Fruit fly (Drosophila melanogaster): ENCODE measurements around the gene Fadd.

The Fadd gene

dm6 chr3R:22023041-22023626 is 11.1 kb upstream of the Fadd start, which contains the start of the genes Mitofilin and mRpL35 (continued):
- peak; percentile 49 for TF ChIP-seq CG1602 (GFP tag; optimal IDR thresholded peaks at IDR 0.05)
- TF ChIP-seq CG4282 (GFP tag; optimal IDR thresholded peaks at IDR 0.05), result no peak
- TF ChIP-seq ac (GFP tag; optimal IDR thresholded peaks at IDR 0.05), result no peak
- no peak for TF ChIP-seq CG2202 (tag; optimal IDR thresholded peaks at IDR 0.05)
- TF ChIP-seq CG4424 (GFP tag; optimal IDR thresholded peaks at IDR 0.05), result peak; percentile 38
- no peak for TF ChIP-seq stc (GFP tag; IDR thresholded peaks at IDR 0.05)
- TF ChIP-seq pb (GFP tag; optimal IDR thresholded peaks at IDR 0.05), result peak; percentile 51
- TF ChIP-seq CG2712 (tag; optimal IDR thresholded peaks at IDR 0.05), result peak; percentile 32
- TF ChIP-seq CG3163 (GFP tag; optimal IDR thresholded peaks at IDR 0.05), result peak; percentile 10
- no peak for TF ChIP-seq unpg (GFP tag; optimal IDR thresholded peaks at IDR 0.05)
- TF ChIP-seq HHEX (GFP tag; optimal IDR thresholded peaks at IDR 0.05), result no peak
- TF ChIP-seq z (GFP tag; IDR thresholded peaks at IDR 0.05), result no peak
- peak; percentile 50 for TF ChIP-seq pzg (GFP tag; optimal IDR thresholded peaks at IDR 0.05)
- TF ChIP-seq Six4 (GFP tag; optimal IDR thresholded peaks at IDR 0.05), result peak; percentile 5
- TF ChIP-seq Dfd (GFP tag; optimal IDR thresholded peaks at IDR 0.05), result no peak
- no peak for TF ChIP-seq croc (GFP tag; conservative IDR thresholded peaks at IDR 0.05)
- TF ChIP-seq Lpt (GFP tag; optimal IDR thresholded peaks at IDR 0.05), result no peak
- TF ChIP-seq H15 (GFP tag; IDR thresholded peaks at IDR 0.05), result 0 out of 3 replicates have a peak, but pooled peaks have one; percentile 7
- peak; percentile 36 for TF ChIP-seq CG8924 (tag; optimal IDR thresholded peaks at IDR 0.05)
- TF ChIP-seq Oli (tag; optimal IDR thresholded peaks at IDR 0.05), result peak; percentile 10
- TF ChIP-seq CTCF (GFP tag; optimal IDR thresholded peaks at IDR 0.05), result no peak
- no peak for TF ChIP-seq CG10565 (GFP tag; optimal IDR thresholded peaks at IDR 0.05)
- no peak for TF ChIP-seq Bteb2 (GFP tag; optimal IDR thresholded peaks at IDR 0.05)
- no peak for TF ChIP-seq aop (GFP tag; IDR thresholded peaks at IDR 0.05)
- TF ChIP-seq CG30020 (tag; optimal IDR thresholded peaks at IDR 0.05), result peak; percentile 17
- peak; percentile 19 for TF ChIP-seq vfl (GFP tag; optimal IDR thresholded peaks at IDR 0.05)
- no peak for TF ChIP-seq Eip74EF (GFP tag; optimal IDR thresholded peaks at IDR 0.05)
- TF ChIP-seq jigr1 (GFP tag; IDR thresholded peaks at IDR 0.05), result no peak
- no peak for TF ChIP-seq ftz-f1 (GFP tag; optimal IDR thresholded peaks at IDR 0.05)
- peak; percentile 34 for TF ChIP-seq Myb (GFP tag; optimal IDR thresholded peaks at IDR 0.05)
- TF ChIP-seq tx (GFP tag; optimal IDR thresholded peaks at IDR 0.05), result peak; percentile 55
- TF ChIP-seq br (optimal IDR thresholded peaks at IDR 0.05), result no peak
- TF ChIP-seq CG11456 (GFP tag; IDR thresholded peaks at IDR 0.05), result no peak
- no peak for TF ChIP-seq Nf-YB (GFP tag; optimal IDR thresholded peaks at IDR 0.05)
- TF ChIP-seq ci (GFP tag; IDR thresholded peaks at IDR 0.05), result no peak
- peak; percentile 24 for TF ChIP-seq CG1233 (GFP tag; optimal IDR thresholded peaks at IDR 0.05)
- no peak for TF ChIP-seq salm (tag; optimal IDR thresholded peaks at IDR 0.05)
- peak; percentile 66; the same call in 2 of the 3 replicates for TF ChIP-seq knrl (GFP tag; IDR thresholded peaks at IDR 0.05; ENCODE audit: partially characterized antibody)
- peak; percentile 37 to 69 for TF ChIP-seq dpn (GFP tag; optimal IDR thresholded peaks at IDR 0.05)
- TF ChIP-seq Rx (GFP tag; IDR thresholded peaks at IDR 0.05), result no peak
- TF ChIP-seq slbo (GFP tag; IDR thresholded peaks at IDR 0.05), result peak; percentile 54
- TF ChIP-seq scrt (GFP tag; optimal IDR thresholded peaks at IDR 0.05), result no peak
- TF ChIP-seq CG7928 (GFP tag; optimal IDR thresholded peaks at IDR 0.05), result no peak
- peak; percentile 23 for TF ChIP-seq Camta (GFP tag; optimal IDR thresholded peaks at IDR 0.05)
- no peak for TF ChIP-seq peb (GFP tag; IDR thresholded peaks at IDR 0.05)
- no peak for TF ChIP-seq CG43689 (GFP tag; IDR thresholded peaks at IDR 0.05)
- no peak for TF ChIP-seq crol (GFP tag; IDR thresholded peaks at IDR 0.05)
- TF ChIP-seq lbe (GFP tag; optimal IDR thresholded peaks at IDR 0.05), result no peak
- 0 out of 2 replicates have a peak, but pooled peaks have one; percentile 37 for TF ChIP-seq al (GFP tag; IDR thresholded peaks at IDR 0.05)
- TF ChIP-seq cg (GFP tag; optimal IDR thresholded peaks at IDR 0.05), result no peak
- no peak for TF ChIP-seq Mad (GFP tag; optimal IDR thresholded peaks at IDR 0.05)
- no peak for TF ChIP-seq h (optimal IDR thresholded peaks at IDR 0.05)
- TF ChIP-seq Sox100B (GFP tag; optimal IDR thresholded peaks at IDR 0.05), result no peak

All from whole organism, embryonic.